Worm (Caenorhabditis elegans) whole organism, L4 larva: Measurements from ENCODE around the gene Y57A10A.24.

Experiments
- F44E2.7 ChIP-seq: fragments of 200-800 bp; sonication (Bioruptor generic); IDR thresholded peaks from 2 replicates; pipeline ENCODE4 v2.1.2; 2022; ENCODE audit warnings: missing genetic modification characterization, missing compliant biosample characterization
- dmd-8 ChIP-seq: fragments of 200-800 bp; sonication (Bioruptor generic); IDR thresholded peaks from 2 replicates; pipeline ENCODE4 v1.3.6; 2022; ENCODE audit warnings: missing genetic modification characterization, missing compliant biosample characterization
- egl-27 ChIP-seq: sonication (generic microtip); optimal IDR thresholded peaks from 3 replicates; lab custom pipeline; 2017; ENCODE audit warnings: missing biosample characterization, missing genetic modification reagents, missing genetic modification characterization
- lin-13 ChIP-seq: fragments of 150-350 bp; optimal IDR thresholded peaks from 2 replicates; lab custom pipeline; 2014; ENCODE audit warnings: missing biosample characterization, missing genetic modification reagents, missing genetic modification characterization
- nhr-77 ChIP-seq: fragments of 150-350 bp; optimal IDR thresholded peaks from 2 replicates; lab custom pipeline; 2014; ENCODE audit warnings: missing biosample characterization, missing genetic modification characterization
- skn-1 ChIP-seq: fragments of 150-350 bp; optimal IDR thresholded peaks from 2 replicates; lab custom pipeline; 2014; ENCODE audit warnings: missing biosample characterization, missing genetic modification characterization
- ztf-11 ChIP-seq: fragments of 150-350 bp; optimal IDR thresholded peaks from 2 replicates; lab custom pipeline; 2014; ENCODE audit warnings: missing biosample characterization, missing genetic modification characterization

- TF ChIP-seq F44E2.7 (GFP tag; lab: Robert Waterston, UW) (no peak), lin-13 (no peak), egl-27 (tag; lab: Kevin White, UChicago) (no peak), skn-1 (tag; lab: Kevin White, UChicago) (no peak), dmd-8 (GFP tag; lab: Robert Waterston, UW) (no peak), ztf-11 (tag; lab: Kevin White, UChicago) (no peak), nhr-77 (no peak)
Observed at ce11 chrII:12202281-12202680, 40.5 kb upstream of the Y57A10A.24 start, which contains the start of gene trpp-5.
